Fruit fly (Drosophila melanogaster) whole organism, wandering third instar larva: ENCODE results near the gene Nedd4.

Experiments
- Abd-B ChIP-seq: fragments of >200 bp; optimal IDR thresholded peaks from 2 replicates; lab custom pipeline; 2017; ENCODE audit warnings: missing biosample characterization, missing genetic modification characterization
- CG32264 ChIP-seq: fragments of 200-800 bp; sonication (Bioruptor generic); optimal IDR thresholded peaks from 2 replicates; lab custom pipeline; 2016; ENCODE audit warnings: missing biosample characterization, missing genetic modification characterization
- CG9705 ChIP-seq: fragments of 200-800 bp; sonication (Bioruptor generic); optimal IDR thresholded peaks from 2 replicates; lab custom pipeline; 2018; ENCODE audit warnings: missing biosample characterization, mild to moderate bottlenecking, missing genetic modification characterization
- GATAd ChIP-seq: sonication (Bioruptor generic); optimal IDR thresholded peaks from 2 replicates; lab custom pipeline; 2016; ENCODE audit warnings: missing biosample characterization, missing genetic modification characterization
- HLH106 ChIP-seq: fragments of 200-800 bp; optimal IDR thresholded peaks from 3 replicates; lab custom pipeline; 2019; ENCODE audit warnings: missing biosample characterization, mild to moderate bottlenecking, missing genetic modification characterization, moderate library complexity
- Hnf4 ChIP-seq: fragments of 200-800 bp; sonication (Bioruptor generic); optimal IDR thresholded peaks from 2 replicates; lab custom pipeline; 2016; ENCODE audit warnings: missing biosample characterization, mild to moderate bottlenecking, missing genetic modification characterization
- Hr78 ChIP-seq: fragments of >200 bp; optimal IDR thresholded peaks from 2 replicates; lab custom pipeline; 2017; ENCODE audit warnings: missing biosample characterization, missing genetic modification characterization
- Hr83 ChIP-seq: fragments of 200-300 bp; sonication (Bioruptor generic); optimal IDR thresholded peaks from 2 replicates; lab custom pipeline; 2016; ENCODE audit warnings: missing biosample characterization, mild to moderate bottlenecking, missing genetic modification characterization, moderate library complexity; ENCODE audit not compliant: poor library complexity, severe bottlenecking
- Jra ChIP-seq: sonication (Bioruptor generic); optimal IDR thresholded peaks from 2 replicates; lab custom pipeline; 2016; ENCODE audit warnings: missing biosample characterization, missing genetic modification characterization
- Mio ChIP-seq: sonication (Bioruptor generic); optimal IDR thresholded peaks from 2 replicates; lab custom pipeline; 2016; ENCODE audit warnings: missing biosample characterization, missing genetic modification characterization
- Myc ChIP-seq: fragments of >200 bp; optimal IDR thresholded peaks from 2 replicates; lab custom pipeline; 2017
- N ChIP-seq: fragments of >200 bp; optimal IDR thresholded peaks from 2 replicates; lab custom pipeline; 2018; ENCODE audit warnings: missing biosample characterization, missing external identifiers, missing genetic modification characterization
- OdsH ChIP-seq: fragments of 200-800 bp; sonication (Bioruptor generic); optimal IDR thresholded peaks from 2 replicates; lab custom pipeline; 2016; ENCODE audit warnings: missing biosample characterization, mild to moderate bottlenecking, missing genetic modification characterization
- Rel ChIP-seq, 2 experiments: fragments of 200-800 bp; sonication (Bioruptor generic) in 1 of 2; optimal IDR thresholded peaks; 2 replicates in 1 of 2; 3 replicates in 1 of 2; lab custom pipeline; 2016 to 2019; ENCODE audit warnings: mild to moderate bottlenecking in 2 of 2, missing biosample characterization in 2 of 2, missing genetic modification characterization in 2 of 2, moderate library complexity in 1 of 2
- Sp1 ChIP-seq: fragments of 200-800 bp; sonication (Bioruptor generic); optimal IDR thresholded peaks from 3 replicates; lab custom pipeline; 2019; ENCODE audit warnings: missing biosample characterization, mild to moderate bottlenecking, missing genetic modification characterization, moderate library complexity
- Vsx2 ChIP-seq: fragments of 200-300, 225-300 bp; sonication (Bioruptor generic); optimal IDR thresholded peaks from 2 replicates; lab custom pipeline; 2018; ENCODE audit warnings: missing biosample characterization, missing genetic modification characterization; ENCODE audit not compliant: partially characterized antibody
- br ChIP-seq: fragments of 200-800 bp; sonication (Bioruptor generic); optimal IDR thresholded peaks from 2 replicates; lab custom pipeline; 2016; ENCODE audit warnings: missing biosample characterization, missing genetic modification characterization
- brk ChIP-seq: fragments of 200-800 bp; sonication (Bioruptor generic); optimal IDR thresholded peaks from 2 replicates; lab custom pipeline; 2016; ENCODE audit warnings: missing biosample characterization, mild to moderate bottlenecking, missing genetic modification characterization
- dl ChIP-seq, 2 experiments: fragments of 175-275, 200-275 bp in 1 of 2; fragments of 200-275 bp in 1 of 2; sonication (Bioruptor generic); optimal IDR thresholded peaks; lab custom pipeline; 2018; ENCODE audit warnings: mild to moderate bottlenecking in 2 of 2, missing biosample characterization in 2 of 2, missing genetic modification characterization in 2 of 2, moderate library complexity in 2 of 2; ENCODE audit not compliant: partially characterized antibody in 2 of 2, insufficient read depth in 1 of 2
- dmrt93B ChIP-seq: fragments of 200-800 bp; sonication (Bioruptor generic); optimal IDR thresholded peaks from 2 replicates; lab custom pipeline; 2018; ENCODE audit warnings: missing biosample characterization, mild to moderate bottlenecking, missing genetic modification characterization
- ey ChIP-seq: fragments of 200-800 bp; sonication (Bioruptor generic); optimal IDR thresholded peaks from 2 replicates; lab custom pipeline; 2016; ENCODE audit warnings: missing biosample characterization, missing genetic modification characterization
- foxo ChIP-seq, 2 experiments: fragments of 200-800 bp; sonication (Bioruptor generic); optimal IDR thresholded peaks; 2 replicates in 1 of 2; 3 replicates in 1 of 2; lab custom pipeline; 2016 to 2017; ENCODE audit warnings: missing biosample characterization in 2 of 2, missing genetic modification characterization in 2 of 2
- fru ChIP-seq: fragments of 200-800 bp; sonication (Bioruptor generic); optimal IDR thresholded peaks from 3 replicates; lab custom pipeline; 2016; ENCODE audit warnings: missing biosample characterization, mild to moderate bottlenecking, missing genetic modification characterization
- h ChIP-seq: fragments of 200-800 bp; sonication (Bioruptor generic); optimal IDR thresholded peaks from 3 replicates; lab custom pipeline; 2016; ENCODE audit warnings: missing biosample characterization, mild to moderate bottlenecking, missing genetic modification characterization
- jim ChIP-seq: fragments of 175-275, 200-325 bp; sonication (Bioruptor generic); optimal IDR thresholded peaks from 2 replicates; lab custom pipeline; 2016; ENCODE audit warnings: missing biosample characterization, mild to moderate bottlenecking, missing genetic modification characterization
- lola ChIP-seq: fragments of >200 bp; optimal IDR thresholded peaks from 2 replicates; lab custom pipeline; 2017; ENCODE audit warnings: missing biosample characterization, missing genetic modification characterization
- pan ChIP-seq: fragments of >200 bp; optimal IDR thresholded peaks from 2 replicates; lab custom pipeline; 2017
- psq ChIP-seq: fragments of 200-800 bp; sonication (Bioruptor generic); optimal IDR thresholded peaks from 3 replicates; lab custom pipeline; 2017; ENCODE audit warnings: missing biosample characterization, mild to moderate bottlenecking, missing genetic modification characterization, moderate library complexity
- rgr ChIP-seq: fragments of 200-800 bp; sonication (Bioruptor generic); optimal IDR thresholded peaks from 3 replicates; lab custom pipeline; 2016; ENCODE audit warnings: missing biosample characterization, mild to moderate bottlenecking, missing genetic modification characterization
- sage ChIP-seq: fragments of 200-800 bp; sonication (Bioruptor generic); optimal IDR thresholded peaks from 2 replicates; lab custom pipeline; 2016; ENCODE audit warnings: missing biosample characterization, mild to moderate bottlenecking, missing genetic modification characterization
- sv ChIP-seq: fragments of 200-800 bp; sonication (Bioruptor generic); optimal IDR thresholded peaks from 3 replicates; lab custom pipeline; 2016; ENCODE audit warnings: missing biosample characterization, missing genetic modification characterization
- tai ChIP-seq: sonication (Bioruptor generic); optimal IDR thresholded peaks from 2 replicates; lab custom pipeline; 2016; ENCODE audit warnings: missing biosample characterization, missing genetic modification characterization
- usp ChIP-seq: fragments of >200 bp; optimal IDR thresholded peaks from 2 replicates; lab custom pipeline; 2017; ENCODE audit warnings: missing biosample characterization, missing genetic modification characterization
- woc ChIP-seq: sonication (Bioruptor generic); optimal IDR thresholded peaks from 2 replicates; lab custom pipeline; 2016; ENCODE audit warnings: missing biosample characterization, mild to moderate bottlenecking, missing genetic modification characterization

Gene Nedd4

DNA sequence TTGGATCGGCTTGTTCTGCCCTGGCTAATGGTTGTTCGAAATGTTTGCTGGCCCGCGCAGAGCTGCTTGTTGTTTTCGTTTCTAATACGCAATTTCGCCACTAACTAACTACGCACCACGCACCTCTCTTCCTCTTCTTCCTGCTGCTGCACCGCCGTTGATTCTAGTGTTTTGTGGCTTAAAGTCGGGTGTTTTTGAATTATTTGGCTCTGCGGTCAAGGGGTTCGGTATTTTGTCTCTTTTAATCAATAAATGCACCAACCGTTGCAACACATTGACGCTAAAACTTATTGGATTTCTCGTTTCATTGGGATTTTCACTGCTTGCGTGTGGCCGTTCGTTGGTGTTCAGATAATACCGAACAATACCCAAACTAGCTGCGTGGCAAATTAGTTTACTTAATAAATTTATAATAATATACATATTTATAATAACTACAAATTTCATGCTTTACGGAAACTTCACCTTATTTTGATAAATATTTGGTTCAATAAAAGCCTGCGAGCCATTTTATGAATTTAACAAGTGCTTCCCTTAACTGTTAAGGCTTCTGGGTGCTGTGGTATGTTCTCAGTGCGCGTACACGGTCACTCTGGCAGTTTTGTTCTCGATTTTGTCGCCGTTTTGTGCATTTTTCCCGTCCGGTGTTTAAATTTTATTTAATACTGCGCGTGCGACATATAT lies at the start of gene Nedd4, which contains the start of gene Edc3:
Nedd4 (plus strand) TSS at position 571 of the 684 bp plus-strand sequence.
Edc3 (minus strand) TSS at position 351 of the 684 bp plus-strand sequence.
- TF ChIP-seq HLH106 (tag; lab: Kevin White, UChicago) (peak; percentile 33), rgr (GFP tag; lab: Kevin White, UChicago) (peak; percentile 12), CG9705 (GFP tag; lab: Kevin White, UChicago) (peak; percentile 14), Rel (GFP tag; optimal IDR thresholded peaks at IDR 0.05; lab: Kevin White, UChicago) (no peak), Rel (tag; optimal IDR thresholded peaks at IDR 0.05; lab: Kevin White, UChicago) (peak; percentile 94), brk (GFP tag; lab: Kevin White, UChicago) (peak; percentile 12), lola (GFP tag; lab: Kevin White, UChicago) (no peak), Myc (lab: Kevin White, UChicago) (no peak), Vsx2 (peak; percentile 13), Sp1 (GFP tag; lab: Kevin White, UChicago) (peak; percentile 62), h (peak; percentile 23), foxo (GFP tag; optimal IDR thresholded peaks at IDR 0.05; lab: Kevin White, UChicago) (peak in 1 of 2 experiments; percentile 6), pan (lab: Kevin White, UChicago) (no peak), fru (no peak), Mio (GFP tag; lab: Kevin White, UChicago) (no peak)

- TF ChIP-seq OdsH (GFP tag; lab: Kevin White, UChicago) (peak; percentile 28), Hnf4 (peak; percentile 60), N (GFP tag; lab: Kevin White, UChicago) (no peak), dl (GFP tag; optimal IDR thresholded peaks at IDR 0.05; lab: Kevin White, UChicago; ENCODE audit: insufficient read depth in 1 of 2, partially characterized antibody in 2 of 2) (no peak), tai (peak; percentile 8), Jra (GFP tag; lab: Kevin White, UChicago) (peak; percentile 58), lola (GFP tag; lab: Kevin White, UChicago) (no peak), dmrt93B (GFP tag; lab: Kevin White, UChicago) (peak; percentile 46), ey (GFP tag; lab: Kevin White, UChicago) (peak; percentile 30), CG32264 (GFP tag; lab: Kevin White, UChicago) (no peak), fru (peak; percentile 62), usp (GFP tag; lab: Kevin White, UChicago) (no peak), Mio (GFP tag; lab: Kevin White, UChicago) (no peak), sage (GFP tag; lab: Kevin White, UChicago) (peak; percentile 25), Abd-B (GFP tag; lab: Kevin White, UChicago) (no peak), GATAd (GFP tag; lab: Kevin White, UChicago) (no peak), Sp1 (GFP tag; lab: Kevin White, UChicago) (peak; percentile 50), HLH106 (tag; lab: Kevin White, UChicago) (peak; percentile 36), psq (GFP tag; lab: Kevin White, UChicago) (peak; percentile 40), sv (GFP tag; lab: Kevin White, UChicago) (peak; percentile 35), br (GFP tag; lab: Kevin White, UChicago) (peak; percentile 28), Rel (GFP tag; optimal IDR thresholded peaks at IDR 0.05; lab: Kevin White, UChicago) (no peak), Rel (tag; optimal IDR thresholded peaks at IDR 0.05; lab: Kevin White, UChicago) (peak; percentile 49), woc (GFP tag; lab: Kevin White, UChicago) (peak; percentile 34), jim (no peak), rgr (GFP tag; lab: Kevin White, UChicago) (peak; percentile 78), CG9705 (GFP tag; lab: Kevin White, UChicago) (peak; percentile 63), Hr78 (GFP tag; lab: Kevin White, UChicago) (no peak), brk (GFP tag; lab: Kevin White, UChicago) (peak; percentile 38), foxo (GFP tag; optimal IDR thresholded peaks at IDR 0.05; lab: Kevin White, UChicago) (peak in 1 of 2 experiments; percentile 70), h (peak; percentile 77), Hr83 (GFP tag; lab: Kevin White, UChicago) (peak; percentile 52), Myc (lab: Kevin White, UChicago) (no peak)
- TF ChIP-seq, all 38 proteins: peak for 21
Measured at dm6 chr3L:17485280-17485792, 44.5 kb upstream of the Nedd4 start.
